Worm (Caenorhabditis elegans) whole organism, L1 larva: ENCODE data around the gene egl-27.

Experiments
- C04F5.9 ChIP-seq: sonication (generic microtip); optimal IDR thresholded peaks from 2 replicates; lab custom pipeline; 2016; ENCODE audit warnings: missing genetic modification characterization, missing compliant biosample characterization
- C34B4.2 ChIP-seq: sonication (generic microtip); optimal IDR thresholded peaks from 2 replicates; lab custom pipeline; 2017; ENCODE audit warnings: mild to moderate bottlenecking, missing genetic modification characterization, missing compliant biosample characterization
- Y116A8C.19 ChIP-seq: sonication (generic microtip); optimal IDR thresholded peaks from 2 replicates; lab custom pipeline; 2016; ENCODE audit warnings: missing compliant biosample characterization, missing genetic modification characterization, borderline replicate concordance
- alr-1 ChIP-seq: fragments of 200-800 bp; sonication (Bioruptor generic); optimal IDR thresholded peaks from 2 replicates; lab custom pipeline; 2018; ENCODE audit warnings: borderline replicate concordance, mild to moderate bottlenecking, missing genetic modification characterization, missing compliant biosample characterization
- aly-2 ChIP-seq: fragments of 150-350 bp; optimal IDR thresholded peaks from 2 replicates; lab custom pipeline; 2014; ENCODE audit warnings: missing biosample characterization, missing genetic modification characterization
- blmp-1 ChIP-seq: fragments of 150-350 bp; optimal IDR thresholded peaks from 2 replicates; lab custom pipeline; 2014; ENCODE audit warnings: missing biosample characterization, missing genetic modification characterization
- ceh-8 ChIP-seq: fragments of 200-800 bp; sonication (Bioruptor generic); optimal IDR thresholded peaks from 2 replicates; lab custom pipeline; 2018; ENCODE audit warnings: mild to moderate bottlenecking, missing genetic modification characterization, moderate library complexity, missing compliant biosample characterization
- ceh-82 ChIP-seq, 3 experiments: fragments of 150-350 bp in 1 of 3; sonication (generic microtip) in 2 of 3; optimal IDR thresholded peaks; 2 replicates each; lab custom pipeline; 2014 to 2017; ENCODE audit warnings: missing biosample characterization in 3 of 3, missing genetic modification characterization in 3 of 3
- ceh-90 ChIP-seq: sonication (generic microtip); optimal IDR thresholded peaks from 2 replicates; lab custom pipeline; 2016; ENCODE audit warnings: missing genetic modification characterization, missing compliant biosample characterization
- dpl-1 ChIP-seq, 3 experiments: fragments of 150-350 bp in 2 of 3; sonication (generic microtip) in 1 of 3; optimal IDR thresholded peaks; 2 replicates each; lab custom pipeline; 2014 to 2017; ENCODE audit warnings: missing biosample characterization in 3 of 3, missing genetic modification characterization in 3 of 3, missing genetic modification reagents in 3 of 3
- dsc-1 ChIP-seq: sonication (generic microtip); optimal IDR thresholded peaks from 2 replicates; lab custom pipeline; 2016; ENCODE audit warnings: mild to moderate bottlenecking, missing genetic modification characterization, missing compliant biosample characterization
- efl-1 ChIP-seq, 4 experiments: fragments of 150-350 bp; optimal IDR thresholded peaks in 3 of 4; peaks in 1 of 4; 1 replicate in 1 of 4; 2 replicates in 3 of 4; lab custom pipeline; 2014; ENCODE audit warnings: missing biosample characterization in 2 of 4, missing genetic modification characterization in 2 of 4, missing genetic modification reagents in 2 of 4
- efl-3 ChIP-seq: fragments of 200-800 bp; sonication (Bioruptor generic); optimal IDR thresholded peaks from 2 replicates; lab custom pipeline; 2018; ENCODE audit warnings: mild to moderate bottlenecking, missing genetic modification characterization, missing compliant biosample characterization
- elt-3 ChIP-seq, 6 experiments: fragments of 150-350 bp in 1 of 6; sonication (generic microtip); optimal IDR thresholded peaks; 2 replicates each; lab custom pipeline; 2017 to 2018; ENCODE audit warnings: missing biosample characterization in 6 of 6, missing genetic modification characterization in 6 of 6, inconsistent platforms in 1 of 6
- ets-5 ChIP-seq: fragments of 200-800 bp; sonication (Bioruptor generic); IDR thresholded peaks from 2 replicates; pipeline ENCODE4 v1.3.6; 2022; ENCODE audit warnings: missing genetic modification characterization, missing compliant biosample characterization
- fkh-10 ChIP-seq: sonication (generic microtip); optimal IDR thresholded peaks from 2 replicates; lab custom pipeline; 2017; ENCODE audit warnings: missing biosample characterization, missing genetic modification reagents, missing genetic modification characterization
- fkh-8 ChIP-seq: sonication (generic microtip); optimal IDR thresholded peaks from 2 replicates; lab custom pipeline; 2016; ENCODE audit warnings: mild to moderate bottlenecking, missing genetic modification characterization, missing compliant biosample characterization
- fos-1 ChIP-seq: fragments of 150-350 bp; optimal IDR thresholded peaks from 2 replicates; lab custom pipeline; 2014; ENCODE audit warnings: missing biosample characterization, missing genetic modification characterization
- isw-1 ChIP-seq: fragments of 200-800 bp; sonication (Bioruptor generic); IDR thresholded peaks from 2 replicates; pipeline ENCODE4 v1.3.6; 2022; ENCODE audit warnings: missing genetic modification characterization, missing compliant biosample characterization
- lin-13 ChIP-seq: fragments of 150-350 bp; optimal IDR thresholded peaks from 2 replicates; lab custom pipeline; 2014; ENCODE audit warnings: missing biosample characterization, missing genetic modification reagents, missing genetic modification characterization
- lin-14 ChIP-seq: fragments of 200-800 bp; sonication (Bioruptor generic); optimal IDR thresholded peaks from 2 replicates; lab custom pipeline; 2018; ENCODE audit warnings: mild to moderate bottlenecking, missing genetic modification characterization, moderate library complexity, missing compliant biosample characterization
- lin-15B ChIP-seq: fragments of 150-350 bp; sonication (generic microtip); optimal IDR thresholded peaks from 3 replicates; lab custom pipeline; 2014; ENCODE audit warnings: missing biosample characterization, missing genetic modification characterization
- lin-35 ChIP-seq, 2 experiments: fragments of 150-350 bp; optimal IDR thresholded peaks; 2 replicates each; lab custom pipeline; 2014; ENCODE audit warnings: missing biosample characterization in 2 of 2, missing genetic modification characterization in 2 of 2, missing genetic modification reagents in 2 of 2
- lin-39 ChIP-seq: fragments of 150-350 bp; optimal IDR thresholded peaks from 2 replicates; lab custom pipeline; 2014; ENCODE audit warnings: missing biosample characterization, missing genetic modification reagents, missing genetic modification characterization
- lsy-2 ChIP-seq, 2 experiments: fragments of 150-350 bp; optimal IDR thresholded peaks; 2 replicates each; lab custom pipeline; 2014; ENCODE audit warnings: missing biosample characterization in 2 of 2, missing genetic modification characterization in 2 of 2
- mab-9 ChIP-seq: fragments of 200-800 bp; sonication (Bioruptor generic); IDR thresholded peaks from 2 replicates; pipeline ENCODE4 v1.3.6; 2022; ENCODE audit warnings: missing genetic modification reagents, missing genetic modification characterization, missing compliant biosample characterization
- mef-2 ChIP-seq: fragments of 150-350 bp; optimal IDR thresholded peaks from 2 replicates; lab custom pipeline; 2014; ENCODE audit warnings: missing biosample characterization, missing genetic modification characterization
- mep-1 ChIP-seq: fragments of 150-350 bp; optimal IDR thresholded peaks from 2 replicates; lab custom pipeline; 2014; ENCODE audit warnings: missing biosample characterization, missing genetic modification characterization
- nhr-11 ChIP-seq: fragments of 150-350 bp; optimal IDR thresholded peaks from 2 replicates; lab custom pipeline; 2014; ENCODE audit warnings: missing biosample characterization, missing genetic modification characterization
- nhr-12 ChIP-seq: sonication (generic microtip); optimal IDR thresholded peaks from 2 replicates; lab custom pipeline; 2017; ENCODE audit warnings: missing biosample characterization, missing genetic modification characterization
- nhr-19 ChIP-seq: fragments of 200-800 bp; sonication (Bioruptor generic); conservative IDR thresholded peaks from 2 replicates; pipeline ENCODE4 v1.3.6; 2022; ENCODE audit warnings: missing genetic modification characterization, missing compliant biosample characterization
- nhr-28 ChIP-seq: fragments of 150-350 bp; optimal IDR thresholded peaks from 2 replicates; lab custom pipeline; 2014; ENCODE audit warnings: missing biosample characterization, missing genetic modification characterization
- nhr-47 ChIP-seq: sonication (generic microtip); optimal IDR thresholded peaks from 2 replicates; lab custom pipeline; 2016; ENCODE audit warnings: mild to moderate bottlenecking, missing genetic modification characterization, moderate library complexity, missing compliant biosample characterization
- nhr-76 ChIP-seq: sonication (generic microtip); optimal IDR thresholded peaks from 2 replicates; lab custom pipeline; 2017; ENCODE audit warnings: missing biosample characterization, missing genetic modification characterization
- nhr-77 ChIP-seq: fragments of 150-350 bp; optimal IDR thresholded peaks from 2 replicates; lab custom pipeline; 2014; ENCODE audit warnings: missing biosample characterization, missing genetic modification characterization
- nhr-85 ChIP-seq: sonication (generic microtip); peaks from one replicate; lab custom pipeline; 2016; ENCODE audit warnings: missing genetic modification characterization, inconsistent platforms, missing compliant biosample characterization
- pag-3 ChIP-seq: sonication (generic microtip); optimal IDR thresholded peaks from 2 replicates; lab custom pipeline; 2017; ENCODE audit warnings: missing genetic modification characterization, mild to moderate bottlenecking, missing compliant biosample characterization, antibody characterized with exemption, borderline replicate concordance; ENCODE audit not compliant: insufficient read depth
- pax-3 ChIP-seq: fragments of 200-800 bp; sonication (Bioruptor generic); optimal IDR thresholded peaks from 2 replicates; lab custom pipeline; 2018; ENCODE audit warnings: mild to moderate bottlenecking, missing genetic modification characterization, moderate library complexity, missing compliant biosample characterization
- pqm-1 ChIP-seq: sonication (generic microtip); optimal IDR thresholded peaks from 3 replicates; lab custom pipeline; 2017; ENCODE audit warnings: missing biosample characterization, missing genetic modification characterization
- rnt-1 ChIP-seq: sonication (generic microtip); optimal IDR thresholded peaks from 2 replicates; lab custom pipeline; 2016; ENCODE audit warnings: mild to moderate bottlenecking, missing genetic modification characterization, moderate library complexity, missing compliant biosample characterization
- snpc-4 ChIP-seq: fragments of 150-350 bp; optimal IDR thresholded peaks from 2 replicates; lab custom pipeline; 2014; ENCODE audit warnings: missing biosample characterization, missing genetic modification characterization
- sox-4 ChIP-seq: sonication (generic microtip); optimal IDR thresholded peaks from 2 replicates; lab custom pipeline; 2016; ENCODE audit warnings: missing genetic modification characterization, missing compliant biosample characterization
- swsn-7 ChIP-seq: sonication (generic microtip); optimal IDR thresholded peaks from 2 replicates; lab custom pipeline; 2016; ENCODE audit warnings: missing genetic modification characterization, missing compliant biosample characterization
- tlp-1 ChIP-seq: fragments of 150-350 bp; optimal IDR thresholded peaks from 2 replicates; lab custom pipeline; 2014; ENCODE audit warnings: missing biosample characterization, missing genetic modification characterization
- unc-30 ChIP-seq: sonication (generic microtip); optimal IDR thresholded peaks from 2 replicates; lab custom pipeline; 2017; ENCODE audit warnings: missing biosample characterization, missing genetic modification characterization
- unc-62 ChIP-seq: fragments of 150-350 bp; optimal IDR thresholded peaks from 2 replicates; lab custom pipeline; 2014; ENCODE audit warnings: missing biosample characterization, missing genetic modification reagents, missing genetic modification characterization
- unc-86 ChIP-seq: sonication (generic microtip); optimal IDR thresholded peaks from 2 replicates; lab custom pipeline; 2016; ENCODE audit warnings: missing genetic modification characterization, missing compliant biosample characterization
- vab-15 ChIP-seq: sonication (generic microtip); optimal IDR thresholded peaks from 2 replicates; lab custom pipeline; 2017; ENCODE audit warnings: missing genotype, mild to moderate bottlenecking, missing genetic modification characterization, missing compliant biosample characterization
- zip-4 ChIP-seq: fragments of 200-800 bp; sonication (Bioruptor generic); optimal IDR thresholded peaks from 2 replicates; lab custom pipeline; 2018; ENCODE audit warnings: mild to moderate bottlenecking, missing genetic modification characterization, moderate library complexity, missing compliant biosample characterization
- ztf-11 ChIP-seq, 2 experiments: sonication (generic microtip); optimal IDR thresholded peaks; 2 replicates each; lab custom pipeline; 2016 to 2017; ENCODE audit warnings: missing genetic modification characterization in 2 of 2, missing biosample characterization in 1 of 2, missing compliant biosample characterization in 1 of 2
- ztf-4 ChIP-seq: fragments of 150-350 bp; optimal IDR thresholded peaks from 2 replicates; lab custom pipeline; 2014; ENCODE audit warnings: missing biosample characterization, missing genetic modification characterization

egl-27 gene

DNA sequence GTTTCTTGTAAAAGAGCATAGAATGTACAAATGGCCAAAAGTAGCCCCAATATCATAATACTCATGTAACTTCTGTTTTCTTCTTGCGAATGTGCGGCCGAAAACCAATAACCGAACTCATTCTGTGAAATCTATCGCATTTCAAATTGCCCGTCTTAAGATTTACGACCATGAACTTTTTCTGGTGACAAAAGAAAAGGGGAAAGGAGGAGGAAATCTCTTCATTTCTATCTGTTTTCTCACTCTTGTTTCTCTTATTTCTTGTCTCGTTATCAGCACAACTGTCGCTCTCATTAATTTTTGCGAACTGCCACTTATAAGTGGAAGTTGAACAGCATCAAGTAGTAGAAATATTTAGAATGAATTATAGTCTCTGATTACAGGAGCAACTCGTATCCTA, 6.3 kb downstream of the egl-27 start (continued):
- TF ChIP-seq ztf-11 (tag; optimal IDR thresholded peaks at IDR 0.05; lab: Kevin White, UChicago) (no peak), zip-4 (no peak), mep-1 (peak; percentile 25), ztf-4 (tag; lab: Kevin White, UChicago) (no peak), isw-1 (GFP tag; lab: Robert Waterston, UW) (no peak), C34B4.2 (no peak), dpl-1 (GFP tag; optimal IDR thresholded peaks at IDR 0.05; lab: Kevin White, UChicago) (no peak), aly-2 (tag; lab: Kevin White, UChicago) (no peak), efl-1 (optimal IDR thresholded peaks at IDR 0.05; lab: Kevin White, UChicago) (no peak), efl-1 (GFP tag; optimal IDR thresholded peaks at IDR 0.05 in 1 of 2; lab: Kevin White, UChicago) (no peak), lsy-2 (tag; optimal IDR thresholded peaks at IDR 0.05; lab: Kevin White, UChicago) (peak in 1 of 2 experiments; percentile 52), tlp-1 (tag; lab: Kevin White, UChicago) (no peak), ceh-82 (tag; optimal IDR thresholded peaks at IDR 0.05; lab: Kevin White, UChicago) (no peak), snpc-4 (tag; lab: Kevin White, UChicago) (no peak), sox-4 (tag; lab: Kevin White, UChicago) (no peak), lin-15B (tag; lab: Kevin White, UChicago) (no peak), fkh-10 (GFP tag; lab: Kevin White, UChicago) (no peak), pax-3 (tag; lab: Kevin White, UChicago) (no peak), vab-15 (tag; lab: Kevin White, UChicago) (no peak), lin-39 (tag; lab: Kevin White, UChicago) (no peak), dsc-1 (no peak), fkh-8 (tag; lab: Kevin White, UChicago) (no peak), alr-1 (tag; lab: Kevin White, UChicago) (no peak), C04F5.9 (tag; lab: Kevin White, UChicago) (no peak), ceh-90 (tag; lab: Kevin White, UChicago) (no peak), nhr-47 (tag; lab: Kevin White, UChicago) (no peak), lin-13 (GFP tag; lab: Kevin White, UChicago) (no peak), blmp-1 (tag; lab: Kevin White, UChicago) (peak; percentile 95), nhr-28 (tag; lab: Kevin White, UChicago) (no peak), Y116A8C.19 (tag; lab: Kevin White, UChicago) (no peak), ets-5 (GFP tag; lab: Robert Waterston, UW) (no peak), swsn-7 (tag; lab: Kevin White, UChicago) (no peak), nhr-12 (no peak), nhr-19 (GFP tag; lab: Robert Waterston, UW) (peak; percentile 19; the same call in 1 of the 2 replicates), nhr-77 (tag; lab: Kevin White, UChicago) (no peak), nhr-76 (tag; lab: Kevin White, UChicago) (no peak), nhr-85 (peak; percentile 82), unc-30 (tag; lab: Kevin White, UChicago) (no peak), mef-2 (tag; lab: Kevin White, UChicago) (no peak), rnt-1 (tag; lab: Kevin White, UChicago) (peak; percentile 54), elt-3 (tag; optimal IDR thresholded peaks at IDR 0.05; lab: Kevin White, UChicago) (peak in 2 of 6 experiments; percentile 25 to 53), pqm-1 (tag; lab: Kevin White, UChicago) (no peak), pag-3 (tag; lab: Kevin White, UChicago) (no peak), ceh-8 (no peak), lin-35 (GFP tag; optimal IDR thresholded peaks at IDR 0.05; lab: Kevin White, UChicago) (no peak), fos-1 (tag; lab: Kevin White, UChicago) (no peak), unc-86 (tag; lab: Kevin White, UChicago) (no peak), efl-3 (GFP tag; lab: Kevin White, UChicago) (no peak), lin-14 (GFP tag; lab: Kevin White, UChicago) (peak; percentile 83), nhr-11 (no peak), mab-9 (no peak), unc-62 (no peak)
- TF ChIP-seq, all 84 proteins: peak for 11
